Worm (Caenorhabditis elegans): Measurements from ENCODE around the gene C05D11.8.

- TF ChIP-seq nhr-28 (tag; optimal IDR thresholded peaks at IDR 0.05) (no peak), lin-13 (GFP tag; optimal IDR thresholded peaks at IDR 0.05) (no peak), unc-62 (GFP tag; optimal IDR thresholded peaks at IDR 0.05 in 1 of 2) (no peak), unc-62 (tag; optimal IDR thresholded peaks at IDR 0.05) (no peak), pha-4 (GFP tag; IDR thresholded peaks at IDR 0.05) (no peak), pha-4 (tag; optimal IDR thresholded peaks at IDR 0.05) (no peak)
Observed at ce11 chrIII:6452278-6452677, 25.2 kb upstream of the C05D11.8 start, which contains the start of gene set-1.

Measured in whole organism, L4 larva.